Fruit fly (Drosophila melanogaster) whole organism, embryonic: ENCODE data around the gene CG10274.
A peak's percentile ranks its signal among the peaks of the same experiment; 100 is the strongest.

Source experiments
- CG10267 ChIP-seq: fragments of 200-800 bp; sonication (Bioruptor generic); optimal IDR thresholded peaks from 2 replicates; lab custom pipeline; 2018; ENCODE audit warnings: missing biosample characterization, mild to moderate bottlenecking, missing genetic modification characterization, moderate library complexity
- CG10959 ChIP-seq: fragments of 200-800 bp; sonication (Bioruptor generic); IDR thresholded peaks from 2 replicates; pipeline ENCODE4 v1.3.6; 2022; ENCODE audit warnings: missing biosample characterization, missing genetic modification characterization
- CG11696 ChIP-seq: fragments of 200-800 bp; sonication (Bioruptor generic); IDR thresholded peaks from 2 replicates; pipeline ENCODE4 v1.3.6; 2022; ENCODE audit warnings: missing biosample characterization, missing genetic modification characterization
- CG12299 ChIP-seq: fragments of 200-800 bp; sonication (Bioruptor generic); optimal IDR thresholded peaks from 2 replicates; lab custom pipeline; 2018; ENCODE audit warnings: missing biosample characterization, mild to moderate bottlenecking, missing genetic modification characterization
- CG15011 ChIP-seq: fragments of 200-800 bp; sonication (Bioruptor generic); optimal IDR thresholded peaks from 3 replicates; lab custom pipeline; 2018; ENCODE audit warnings: missing biosample characterization, mild to moderate bottlenecking, missing genetic modification characterization
- CG16813 ChIP-seq: fragments of 200-800 bp; sonication (Bioruptor generic); IDR thresholded peaks from 3 replicates; pipeline ENCODE4 v1.3.6; 2022; ENCODE audit warnings: missing biosample characterization, missing genetic modification characterization; ENCODE audit not compliant: partially characterized antibody
- CG17912 ChIP-seq: fragments of 200-800 bp; sonication (Bioruptor generic); optimal IDR thresholded peaks from 2 replicates; lab custom pipeline; 2018; ENCODE audit warnings: missing biosample characterization, mild to moderate bottlenecking, missing genetic modification characterization
- CG3847 ChIP-seq: fragments of 200-800 bp; sonication (Bioruptor generic); IDR thresholded peaks from 2 replicates; pipeline ENCODE4 v1.3.6; 2022; ENCODE audit warnings: missing biosample characterization, missing genetic modification characterization
- CG4707 ChIP-seq: fragments of 200-800 bp; sonication (Bioruptor generic); optimal IDR thresholded peaks from 2 replicates; lab custom pipeline; 2018; ENCODE audit warnings: missing biosample characterization, mild to moderate bottlenecking, missing genetic modification characterization, moderate library complexity
- CG4820 ChIP-seq: fragments of 200-800 bp; sonication (Bioruptor generic); optimal IDR thresholded peaks from 3 replicates; lab custom pipeline; 2016; ENCODE audit warnings: missing biosample characterization, missing genetic modification characterization
- CG6689 ChIP-seq: fragments of 200-800 bp; sonication (Bioruptor generic); IDR thresholded peaks from 2 replicates; pipeline ENCODE4 v1.3.6; 2022; ENCODE audit warnings: missing biosample characterization, missing genetic modification characterization
- CG7271 ChIP-seq: fragments of 200-800 bp; sonication (Bioruptor generic); optimal IDR thresholded peaks from 2 replicates; lab custom pipeline; 2018; ENCODE audit warnings: missing biosample characterization, mild to moderate bottlenecking, missing genetic modification characterization, moderate library complexity
- CG7963 ChIP-seq: fragments of 200-800 bp; sonication (Bioruptor generic); IDR thresholded peaks from 3 replicates; pipeline ENCODE4 v1.3.6; 2022; ENCODE audit warnings: missing biosample characterization, missing genetic modification characterization; ENCODE audit not compliant: partially characterized antibody
- CG8359 ChIP-seq: fragments of 200-800 bp; sonication (Bioruptor generic); optimal IDR thresholded peaks from 2 replicates; lab custom pipeline; 2017; ENCODE audit warnings: missing biosample characterization, mild to moderate bottlenecking, missing genetic modification characterization, borderline replicate concordance
- D ChIP-seq, 2 experiments: fragments of 200-800 bp in 1 of 2; fragments of >200 bp in 1 of 2; sonication (Bioruptor generic) in 1 of 2; optimal IDR thresholded peaks; 2 replicates in 1 of 2; 3 replicates in 1 of 2; lab custom pipeline; 2017; ENCODE audit warnings: mild to moderate bottlenecking in 1 of 2, missing biosample characterization in 1 of 2, missing genetic modification characterization in 1 of 2, missing genetic modification reagents in 1 of 2
- Dip2 ChIP-seq: fragments of 200-800 bp; sonication (Bioruptor generic); IDR thresholded peaks from 2 replicates; pipeline ENCODE4 v1.3.6; 2022; ENCODE audit warnings: missing biosample characterization, missing genetic modification characterization
- GATAe ChIP-seq: fragments of 200-800 bp; sonication (Bioruptor generic); conservative IDR thresholded peaks from 2 replicates; pipeline ENCODE4 v1.3.6; 2022; ENCODE audit warnings: missing biosample characterization, missing genetic modification characterization
- Hand ChIP-seq: fragments of 200-800 bp; sonication (Bioruptor generic); optimal IDR thresholded peaks from 2 replicates; lab custom pipeline; 2017; ENCODE audit warnings: mild to moderate bottlenecking, missing biosample characterization, missing genetic modification reagents, missing genetic modification characterization
- Hsf ChIP-seq: fragments of 200-800 bp; sonication (Bioruptor generic); optimal IDR thresholded peaks from 3 replicates; lab custom pipeline; 2016; ENCODE audit warnings: missing biosample characterization, missing genetic modification characterization
- Kr ChIP-seq: fragments of 200-800 bp; sonication (Bioruptor generic); optimal IDR thresholded peaks from 2 replicates; lab custom pipeline; 2017; ENCODE audit warnings: missing biosample characterization, mild to moderate bottlenecking, missing genetic modification characterization
- Lim3 ChIP-seq: fragments of 200-800 bp; sonication (Bioruptor generic); IDR thresholded peaks from 2 replicates; pipeline ENCODE4 v1.3.6; 2022; ENCODE audit warnings: missing biosample characterization, missing genetic modification characterization
- MBD-R2 ChIP-seq: fragments of 200-800 bp; sonication (Bioruptor generic); IDR thresholded peaks from 2 replicates; pipeline ENCODE4 v1.3.6; 2022; ENCODE audit warnings: missing biosample characterization, missing genetic modification characterization
- Sin3A ChIP-seq: fragments of >200 bp; optimal IDR thresholded peaks from 2 replicates; lab custom pipeline; 2018
- Stat92E ChIP-seq, 3 experiments: fragments of >200 bp in 2 of 3; fragments of 200-800 bp in 1 of 3; sonication (Bioruptor generic) in 1 of 3; optimal IDR thresholded peaks; 2 replicates each; lab custom pipeline; 2017 to 2019; ENCODE audit warnings: missing biosample characterization in 3 of 3, missing genetic modification characterization in 3 of 3, mild to moderate bottlenecking in 1 of 3, moderate library complexity in 1 of 3
- ara ChIP-seq: fragments of 200-800 bp; sonication (Bioruptor generic); IDR thresholded peaks from 2 replicates; pipeline ENCODE4 v1.3.6; 2022; ENCODE audit warnings: missing biosample characterization, missing genetic modification characterization
- bsh ChIP-seq, 2 experiments: fragments of 200-800 bp; sonication (Bioruptor generic); optimal IDR thresholded peaks; 2 replicates each; lab custom pipeline; 2017 to 2018; ENCODE audit warnings: mild to moderate bottlenecking in 2 of 2, missing biosample characterization in 2 of 2, missing genetic modification characterization in 2 of 2, moderate library complexity in 1 of 2
- cas ChIP-seq: fragments of 200-800 bp; sonication (Bioruptor generic); IDR thresholded peaks from 2 replicates; pipeline ENCODE4 v1.3.6; 2022; ENCODE audit warnings: missing biosample characterization, missing genetic modification characterization
- cwo ChIP-seq: fragments of 200-800 bp; sonication (Bioruptor generic); optimal IDR thresholded peaks from 3 replicates; lab custom pipeline; 2017; ENCODE audit warnings: missing biosample characterization, missing genetic modification characterization, mild to moderate bottlenecking, moderate library complexity, missing genetic modification reagents
- dimm ChIP-seq: fragments of 200-800 bp; sonication (Bioruptor generic); IDR thresholded peaks from 2 replicates; pipeline ENCODE4 v1.3.6; 2022; ENCODE audit warnings: missing biosample characterization, missing genetic modification characterization
- dm ChIP-seq: fragments of 200-800 bp; sonication (Bioruptor generic); optimal IDR thresholded peaks from 3 replicates; lab custom pipeline; 2016; ENCODE audit warnings: missing biosample characterization, missing genetic modification characterization
- emc ChIP-seq: fragments of 200-800 bp; sonication (Bioruptor generic); optimal IDR thresholded peaks from 2 replicates; lab custom pipeline; 2016; ENCODE audit warnings: missing biosample characterization, missing genetic modification characterization
- fd3F ChIP-seq: fragments of 200-800 bp; sonication (Bioruptor generic); optimal IDR thresholded peaks from 2 replicates; lab custom pipeline; 2018; ENCODE audit warnings: missing biosample characterization, mild to moderate bottlenecking, missing genetic modification characterization, moderate library complexity
- ftz-f1 ChIP-seq: fragments of 200-800 bp; sonication (Bioruptor generic); optimal IDR thresholded peaks from 2 replicates; lab custom pipeline; 2016; ENCODE audit warnings: missing biosample characterization, missing genetic modification characterization
- gfzf ChIP-seq: fragments of 200-800 bp; sonication (Bioruptor generic); optimal IDR thresholded peaks from 2 replicates; lab custom pipeline; 2016; ENCODE audit warnings: missing biosample characterization, mild to moderate bottlenecking, missing genetic modification characterization, moderate library complexity
- insv ChIP-seq, 2 experiments: fragments of 200-800 bp; sonication (Bioruptor generic); optimal IDR thresholded peaks; 3 replicates each; lab custom pipeline; 2016 to 2018; ENCODE audit warnings: missing biosample characterization in 2 of 2, missing genetic modification characterization in 2 of 2
- lola ChIP-seq, 3 experiments: fragments of >200 bp in 2 of 3; fragments of 200-800 bp in 1 of 3; sonication (Bioruptor generic) in 1 of 3; optimal IDR thresholded peaks; 2 replicates each; lab custom pipeline; 2017 to 2019; ENCODE audit warnings: missing biosample characterization in 3 of 3, missing genetic modification characterization in 3 of 3, mild to moderate bottlenecking in 1 of 3, moderate library complexity in 1 of 3
- mirr ChIP-seq: fragments of 200-800 bp; sonication (Bioruptor generic); optimal IDR thresholded peaks from 3 replicates; lab custom pipeline; 2018; ENCODE audit warnings: missing biosample characterization, mild to moderate bottlenecking, missing genetic modification characterization
- nerfin-1 ChIP-seq: fragments of 200-800 bp; sonication (Bioruptor generic); optimal IDR thresholded peaks from 3 replicates; lab custom pipeline; 2019; ENCODE audit warnings: missing biosample characterization, mild to moderate bottlenecking, missing genetic modification characterization, moderate library complexity
- nom ChIP-seq: fragments of 200-800 bp; sonication (Bioruptor generic); optimal IDR thresholded peaks from 2 replicates; lab custom pipeline; 2017; ENCODE audit warnings: missing biosample characterization, missing genetic modification characterization, mild to moderate bottlenecking, moderate library complexity, missing genetic modification reagents
- row ChIP-seq: fragments of 200-800 bp; sonication (Bioruptor generic); IDR thresholded peaks from 3 replicates; pipeline ENCODE4 v1.3.6; 2022; ENCODE audit warnings: missing biosample characterization, missing genetic modification characterization
- run ChIP-seq: fragments of 200-800 bp; sonication (Bioruptor generic); optimal IDR thresholded peaks from 3 replicates; lab custom pipeline; 2018; ENCODE audit warnings: missing biosample characterization, mild to moderate bottlenecking, missing genetic modification characterization
- sd ChIP-seq: fragments of 200-800 bp; sonication (Bioruptor generic); optimal IDR thresholded peaks from 3 replicates; lab custom pipeline; 2018; ENCODE audit warnings: missing biosample characterization, mild to moderate bottlenecking, missing genetic modification characterization, moderate library complexity
- sim ChIP-seq: fragments of 200-800 bp; sonication (Bioruptor generic); IDR thresholded peaks from 2 replicates; pipeline ENCODE4 v1.3.6; 2022; ENCODE audit warnings: missing biosample characterization, missing genetic modification characterization
- stwl ChIP-seq: fragments of 200-800 bp; sonication (Bioruptor generic); optimal IDR thresholded peaks from 3 replicates; lab custom pipeline; 2018; ENCODE audit warnings: missing biosample characterization, mild to moderate bottlenecking, missing genetic modification characterization, moderate library complexity
- ttk ChIP-seq: fragments of 200-800 bp; sonication (Bioruptor generic); IDR thresholded peaks from 2 replicates; pipeline ENCODE4 v2.1.2; 2022; ENCODE audit warnings: missing biosample characterization, missing genetic modification characterization
- unc-4 ChIP-seq: fragments of 200-800 bp; sonication (Bioruptor generic); IDR thresholded peaks from 2 replicates; pipeline ENCODE4 v1.3.6; 2022; ENCODE audit warnings: missing biosample characterization, missing genetic modification characterization; ENCODE audit not compliant: partially characterized antibody
- vfl ChIP-seq: fragments of 200-800 bp; sonication (Bioruptor generic); optimal IDR thresholded peaks from 2 replicates; lab custom pipeline; 2016; ENCODE audit warnings: missing biosample characterization, missing genetic modification characterization

Gene CG10274

dm6 chr3L:6188995-6189927 lies 7.6 kb upstream of the CG10274 start, which contains the start of the genes D19A and CG7386 (continued):
- TF ChIP-seq Hand (GFP tag; lab: Kevin White, UChicago) (no peak), CG16813 (no peak), unc-4 (no peak), sim (peak; percentile 27), CG7963 (no peak), CG12299 (tag; lab: Kevin White, UChicago) (no peak), CG10959 (GFP tag; lab: Robert Waterston, UW) (peak; percentile 71), Hsf (GFP tag; lab: Kevin White, UChicago) (peak; percentile 41), CG17912 (GFP tag; lab: Kevin White, UChicago) (no peak), CG7271 (tag; lab: Kevin White, UChicago) (no peak), D (optimal IDR thresholded peaks at IDR 0.05; lab: Kevin White, UChicago) (no peak), D (GFP tag; optimal IDR thresholded peaks at IDR 0.05; lab: Kevin White, UChicago) (peak; percentile 14), bsh (GFP tag; optimal IDR thresholded peaks at IDR 0.05; lab: Kevin White, UChicago) (peak in 1 of 2 experiments; percentile 55), CG10267 (tag; lab: Kevin White, UChicago) (peak; percentile 47), ftz-f1 (GFP tag; lab: Kevin White, UChicago) (no peak), vfl (GFP tag; lab: Kevin White, UChicago) (peak; percentile 18), run (no peak), CG8359 (GFP tag; lab: Kevin White, UChicago) (no peak), cas (GFP tag; lab: Robert Waterston, UW) (peak; percentile 46; the same call in 1 of the 2 replicates), nom (peak; percentile 24), lola (GFP tag; optimal IDR thresholded peaks at IDR 0.05; lab: Kevin White, UChicago) (peak in 1 of 3 experiments; percentile 15), fd3F (peak; percentile 3), insv (GFP tag; optimal IDR thresholded peaks at IDR 0.05; lab: Kevin White, UChicago) (peak in 1 of 2 experiments; percentile 85), mirr (peak; percentile 37), emc (GFP tag; lab: Kevin White, UChicago) (peak; percentile 19), row (GFP tag; lab: Robert Waterston, UW) (peak; percentile 93), GATAe (GFP tag; lab: Robert Waterston, UW) (no peak), Lim3 (no peak), CG15011 (no peak), CG4820 (peak; percentile 13), ttk (GFP tag; lab: Robert Waterston, UW) (peak; percentile 37; the same call in 1 of the 2 replicates), stwl (peak; percentile 62), cwo (GFP tag; lab: Kevin White, UChicago) (peak; percentile 46), CG11696 (GFP tag; lab: Robert Waterston, UW) (peak; percentile 38), Dip2 (GFP tag; lab: Robert Waterston, UW) (no peak), nerfin-1 (tag; lab: Kevin White, UChicago) (peak; percentile 16), Sin3A (lab: Kevin White, UChicago) (no peak), MBD-R2 (GFP tag; lab: Robert Waterston, UW) (peak; percentile 92), dimm (no peak), Kr (GFP tag; lab: Kevin White, UChicago) (no peak), CG3847 (peak; percentile 51), CG6689 (peak; percentile 75), Stat92E (GFP tag; optimal IDR thresholded peaks at IDR 0.05; lab: Kevin White, UChicago) (no peak), dm (GFP tag; lab: Kevin White, UChicago) (no peak), sd (tag; lab: Kevin White, UChicago) (no peak), CG4707 (GFP tag; lab: Kevin White, UChicago) (no peak), ara (GFP tag; lab: Robert Waterston, UW) (peak; percentile 33; the same call in 1 of the 2 replicates), gfzf (GFP tag; lab: Kevin White, UChicago) (peak; percentile 8)
